Worm (Caenorhabditis elegans): ENCODE results near the gene clec-151.
A peak's percentile ranks its signal among the peaks of the same experiment; 100 is the strongest.

Gene clec-151

DNA sequence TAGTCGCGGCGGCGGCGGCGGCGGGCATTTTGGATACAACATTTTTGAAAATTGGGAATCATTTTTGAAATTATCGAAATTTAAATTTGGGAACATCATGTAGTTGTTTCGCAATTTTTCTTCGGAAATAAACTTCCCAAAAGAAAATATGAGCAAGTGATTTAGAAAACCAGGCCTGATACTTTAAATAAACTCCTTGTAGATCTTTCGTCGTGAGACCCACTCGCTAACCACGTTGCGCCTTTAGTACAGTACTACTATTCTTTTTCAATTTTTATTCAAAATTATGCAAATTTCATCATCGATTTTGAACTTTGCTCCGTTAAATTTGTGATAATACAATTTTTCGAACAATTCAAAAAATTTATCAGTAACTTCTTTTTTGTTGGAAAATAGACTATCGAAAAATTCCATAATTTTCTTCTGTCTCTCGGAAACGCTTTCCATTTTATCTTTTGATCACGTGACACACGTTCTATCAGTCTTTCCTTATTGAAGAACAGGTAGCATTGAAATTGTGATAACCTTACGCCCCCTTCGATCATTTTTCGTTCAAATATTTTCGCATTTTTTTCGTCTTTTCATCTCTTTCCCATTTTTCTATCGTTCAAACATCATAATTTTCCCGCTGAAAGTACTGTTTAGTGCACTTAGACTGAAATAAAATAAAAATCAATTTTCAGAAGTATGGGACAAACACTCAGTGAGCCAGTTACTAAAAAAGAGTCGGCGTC is 21.7 kb downstream of the clec-151 start, which contains the start of gene ppm-2 (continued):
- TF ChIP-seq die-1 (tag; optimal IDR thresholded peaks at IDR 0.05), result no peak
- TF ChIP-seq ceh-91 (GFP tag; IDR thresholded peaks at IDR 0.05), result peak; percentile 87
- no peak for TF ChIP-seq mes-4 (tag; optimal IDR thresholded peaks at IDR 0.05)
- no peak for TF ChIP-seq K12H6.12 (tag; optimal IDR thresholded peaks at IDR 0.05)
- no peak for TF ChIP-seq B0035.1 (tag; optimal IDR thresholded peaks at IDR 0.05)
- TF ChIP-seq sdz-38 (tag; optimal IDR thresholded peaks at IDR 0.05), result no peak
- peak; percentile 54 for TF ChIP-seq him-1 (tag; optimal IDR thresholded peaks at IDR 0.05)
- TF ChIP-seq rcor-1 (GFP tag; IDR thresholded peaks at IDR 0.05), result peak; percentile 43; the same call in 1 of the 2 replicates
- TF ChIP-seq ztf-28 (GFP tag; IDR thresholded peaks at IDR 0.05), result no peak
- 0 out of 2 replicates have a peak, but pooled peaks have one; percentile 58 for TF ChIP-seq ekl-4 (GFP tag; IDR thresholded peaks at IDR 0.05)
- TF ChIP-seq Y53F4B.3 (GFP tag; IDR thresholded peaks at IDR 0.05), result 0 out of 2 replicates have a peak, but pooled peaks have one; percentile 10
- TF ChIP-seq bed-2 (GFP tag; IDR thresholded peaks at IDR 0.05), result no peak
- TF ChIP-seq D2030.7 (GFP tag; IDR thresholded peaks at IDR 0.05), result peak; percentile 76

DNA sequence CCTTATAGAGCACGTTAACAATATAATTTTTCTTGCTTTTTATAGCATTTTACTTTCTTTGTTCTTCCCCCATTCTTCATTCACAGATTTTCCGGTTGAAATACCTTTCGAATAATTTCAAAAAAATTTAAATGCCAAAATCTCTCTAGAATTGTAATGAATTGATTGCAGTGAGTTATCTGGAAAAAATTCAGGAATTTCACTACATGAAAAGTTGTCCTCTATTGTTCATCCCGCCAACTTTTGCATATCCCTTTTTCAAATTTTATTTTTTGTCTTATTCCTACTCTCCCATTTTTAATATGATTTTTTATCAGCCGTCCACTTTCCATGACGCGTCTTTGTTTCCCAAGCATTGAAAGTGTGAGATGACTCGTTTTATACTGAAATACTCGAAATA is 25.1 kb downstream of the clec-151 start:
- no peak for TF ChIP-seq ztf-26 (tag; optimal IDR thresholded peaks at IDR 0.05)
- TF ChIP-seq dpl-1 (GFP tag; optimal IDR thresholded peaks at IDR 0.05), result no peak
- TF ChIP-seq aptf-2 (GFP tag; conservative IDR thresholded peaks at IDR 0.05), result no peak
- no peak for TF ChIP-seq T07F8.4 (tag; optimal IDR thresholded peaks at IDR 0.05)
- TF ChIP-seq fkh-3 (tag; optimal IDR thresholded peaks at IDR 0.05), result no peak
- TF ChIP-seq cebp-1 (GFP tag; IDR thresholded peaks at IDR 0.05), result 0 out of 2 replicates have a peak, but pooled peaks have one; percentile 16
- peak; percentile 39 for TF ChIP-seq cebp-1 (tag; optimal IDR thresholded peaks at IDR 0.05)
- no peak for TF ChIP-seq hmg-1.2 (GFP tag; IDR thresholded peaks at IDR 0.05)
- TF ChIP-seq xnd-1 (tag; optimal IDR thresholded peaks at IDR 0.05), result no peak
- TF ChIP-seq pha-4 (tag; optimal IDR thresholded peaks at IDR 0.05), result no peak
- TF ChIP-seq D2030.7 (GFP tag; IDR thresholded peaks at IDR 0.05), result no peak
- peak; percentile 17 for TF ChIP-seq athp-1 (tag; optimal IDR thresholded peaks at IDR 0.05)
- TF ChIP-seq ztf-28 (GFP tag; IDR thresholded peaks at IDR 0.05), result no peak
- TF ChIP-seq snpc-4 (GFP tag; optimal IDR thresholded peaks at IDR 0.05), result no peak
- no peak for TF ChIP-seq snpc-4 (tag; optimal IDR thresholded peaks at IDR 0.05)
- 0 out of 2 replicates have a peak, but pooled peaks have one; percentile 34 for TF ChIP-seq Y79H2A.3 (GFP tag; conservative IDR thresholded peaks at IDR 0.05)
- TF ChIP-seq F57C9.4 (tag; optimal IDR thresholded peaks at IDR 0.05), result no peak
- no peak for TF ChIP-seq Y95B8A.8 (GFP tag; IDR thresholded peaks at IDR 0.05)
- TF ChIP-seq ceh-58 (GFP tag; IDR thresholded peaks at IDR 0.05), result no peak
- no peak for TF ChIP-seq nfya-2 (GFP tag; IDR thresholded peaks at IDR 0.05)
- TF ChIP-seq tbx-9 (tag; optimal IDR thresholded peaks at IDR 0.05; ENCODE audit: borderline replicate concordance), result no peak
- TF ChIP-seq lsl-1 (GFP tag; optimal IDR thresholded peaks at IDR 0.05), result no peak
- TF ChIP-seq T26A5.8 (tag; optimal IDR thresholded peaks at IDR 0.05), result no peak
- TF ChIP-seq ZK185.1 (tag; optimal IDR thresholded peaks at IDR 0.05; ENCODE audit: poor library complexity, severe bottlenecking), result no peak
- TF ChIP-seq cebp-2 (GFP tag; IDR thresholded peaks at IDR 0.05), result no peak
- peak; percentile 73; the same call in 1 of the 2 replicates for TF ChIP-seq Y53G8AR.9 (GFP tag; conservative IDR thresholded peaks at IDR 0.05)
- TF ChIP-seq ztf-18 (tag; optimal IDR thresholded peaks at IDR 0.05), result no peak
- 0 out of 2 replicates have a peak, but pooled peaks have one; percentile 4 for TF ChIP-seq bed-1 (GFP tag; IDR thresholded peaks at IDR 0.05)
- 0 out of 2 replicates have a peak, but pooled peaks have one; percentile 65 for TF ChIP-seq madf-3 (GFP tag; IDR thresholded peaks at IDR 0.05)
- TF ChIP-seq nhr-27 (tag; optimal IDR thresholded peaks at IDR 0.05), result no peak
- no peak for TF ChIP-seq F55B11.4 (tag; optimal IDR thresholded peaks at IDR 0.05; ENCODE audit: borderline replicate concordance, insufficient read depth)
- no peak for TF ChIP-seq snpc-3.4 (tag; optimal IDR thresholded peaks at IDR 0.05)

All from whole organism, young adult.